Fruit fly (Drosophila melanogaster) whole organism, embryonic: ENCODE data around the gene CG7627.

ENCODE experiments used
- Adf1 ChIP-seq: fragments of 200-800 bp; sonication (Bioruptor generic); IDR thresholded peaks from 2 replicates; pipeline ENCODE4 v1.3.6; 2022; ENCODE audit warnings: missing biosample characterization, missing genetic modification characterization
- Asciz ChIP-seq: fragments of 200-800 bp; sonication (Bioruptor generic); optimal IDR thresholded peaks from 2 replicates; lab custom pipeline; 2017; ENCODE audit warnings: missing biosample characterization, mild to moderate bottlenecking, missing genetic modification characterization, missing genetic modification reagents
- Atf3 ChIP-seq: fragments of 200-800 bp; sonication (Bioruptor generic); optimal IDR thresholded peaks from 3 replicates; lab custom pipeline; 2016; ENCODE audit warnings: missing biosample characterization, missing genetic modification characterization
- CG10366 ChIP-seq: fragments of 200-800 bp; sonication (Bioruptor generic); IDR thresholded peaks from 2 replicates; pipeline ENCODE4 v1.3.6; 2022; ENCODE audit warnings: missing biosample characterization, missing genetic modification characterization
- CG12104 ChIP-seq: fragments of 200-800 bp; sonication (Bioruptor generic); optimal IDR thresholded peaks from 3 replicates; lab custom pipeline; 2016; ENCODE audit warnings: missing biosample characterization, missing genetic modification characterization
- CG12299 ChIP-seq: fragments of 200-800 bp; sonication (Bioruptor generic); optimal IDR thresholded peaks from 2 replicates; lab custom pipeline; 2018; ENCODE audit warnings: missing biosample characterization, mild to moderate bottlenecking, missing genetic modification characterization
- CG14710 ChIP-seq: fragments of 200-800 bp; sonication (Bioruptor generic); optimal IDR thresholded peaks from 3 replicates; lab custom pipeline; 2019; ENCODE audit warnings: missing biosample characterization, mild to moderate bottlenecking, missing genetic modification characterization, moderate library complexity
- CG15269 ChIP-seq: fragments of 200-800 bp; sonication (Bioruptor generic); optimal IDR thresholded peaks from 2 replicates; lab custom pipeline; 2018; ENCODE audit warnings: missing biosample characterization, mild to moderate bottlenecking, missing genetic modification characterization, moderate library complexity
- CG18476 ChIP-seq: fragments of 200-800 bp; sonication (Bioruptor generic); optimal IDR thresholded peaks from 2 replicates; lab custom pipeline; 2016; ENCODE audit warnings: missing biosample characterization, mild to moderate bottlenecking, missing genetic modification characterization
- CG30403 ChIP-seq: fragments of 200-800 bp; sonication (Bioruptor generic); optimal IDR thresholded peaks from 3 replicates; lab custom pipeline; 2016; ENCODE audit warnings: missing biosample characterization, missing genetic modification characterization
- CG3281 ChIP-seq: fragments of 200-800 bp; sonication (Bioruptor generic); optimal IDR thresholded peaks from 3 replicates; lab custom pipeline; 2017; ENCODE audit warnings: missing biosample characterization, mild to moderate bottlenecking, missing genetic modification characterization
- CG34224 ChIP-seq: fragments of 200-800 bp; sonication (Bioruptor generic); IDR thresholded peaks from 3 replicates; pipeline ENCODE4 v1.3.6; 2022; ENCODE audit warnings: missing biosample characterization, missing genetic modification characterization; ENCODE audit not compliant: partially characterized antibody
- CG43689 ChIP-seq: fragments of 200-800 bp; sonication (Bioruptor generic); IDR thresholded peaks from 2 replicates; pipeline ENCODE4 v1.3.6; 2022; ENCODE audit warnings: missing biosample characterization, missing genetic modification characterization
- CG4404 ChIP-seq: fragments of 200-800 bp; sonication (Bioruptor generic); IDR thresholded peaks from 2 replicates; pipeline ENCODE4 v1.3.6; 2022; ENCODE audit warnings: missing biosample characterization, missing genetic modification characterization
- CG5245 ChIP-seq: fragments of 200-800 bp; sonication (Bioruptor generic); optimal IDR thresholded peaks from 3 replicates; lab custom pipeline; 2016; ENCODE audit warnings: missing biosample characterization, missing genetic modification characterization
- CG6683 ChIP-seq: fragments of 200-800 bp; sonication (Bioruptor generic); optimal IDR thresholded peaks from 2 replicates; lab custom pipeline; 2017; ENCODE audit warnings: missing biosample characterization, mild to moderate bottlenecking, missing genetic modification characterization, missing genetic modification reagents
- CG7357 ChIP-seq: fragments of 200-800 bp; sonication (Bioruptor generic); IDR thresholded peaks from 3 replicates; pipeline ENCODE4 v1.3.6; 2022; ENCODE audit warnings: missing biosample characterization, missing genetic modification characterization
- CG7963 ChIP-seq: fragments of 200-800 bp; sonication (Bioruptor generic); IDR thresholded peaks from 3 replicates; pipeline ENCODE4 v1.3.6; 2022; ENCODE audit warnings: missing biosample characterization, missing genetic modification characterization; ENCODE audit not compliant: partially characterized antibody
- CG8281 ChIP-seq: fragments of 200-800 bp; sonication (Bioruptor generic); optimal IDR thresholded peaks from 2 replicates; lab custom pipeline; 2018; ENCODE audit warnings: missing biosample characterization, mild to moderate bottlenecking, missing genetic modification characterization, moderate library complexity
- CG8388 ChIP-seq: fragments of 200-800 bp; sonication (Bioruptor generic); optimal IDR thresholded peaks from 2 replicates; lab custom pipeline; 2019; ENCODE audit warnings: missing biosample characterization, mild to moderate bottlenecking, missing genetic modification characterization, moderate library complexity
- CG8924 ChIP-seq: fragments of 200-800 bp; optimal IDR thresholded peaks from 3 replicates; lab custom pipeline; 2019; ENCODE audit warnings: missing biosample characterization, mild to moderate bottlenecking, missing genetic modification characterization, moderate library complexity
- CG8944 ChIP-seq: fragments of 200-800 bp; sonication (Bioruptor generic); optimal IDR thresholded peaks from 3 replicates; lab custom pipeline; 2016; ENCODE audit warnings: missing biosample characterization, missing genetic modification characterization
- CG9797 ChIP-seq: fragments of 200-800 bp; sonication (Bioruptor generic); optimal IDR thresholded peaks from 3 replicates; lab custom pipeline; 2018; ENCODE audit warnings: missing biosample characterization, mild to moderate bottlenecking, missing genetic modification characterization
- CG9876 ChIP-seq: fragments of 200-800 bp; sonication (Bioruptor generic); optimal IDR thresholded peaks from 2 replicates; lab custom pipeline; 2016; ENCODE audit warnings: missing biosample characterization, missing genetic modification characterization
- CG9932 ChIP-seq: fragments of 200-800 bp; sonication (Bioruptor generic); IDR thresholded peaks from 2 replicates; pipeline ENCODE4 v1.3.6; 2022; ENCODE audit warnings: missing biosample characterization, missing genetic modification characterization
- CHES-1-like ChIP-seq: fragments of 200-800 bp; sonication (Bioruptor generic); optimal IDR thresholded peaks from 2 replicates; lab custom pipeline; 2016; ENCODE audit warnings: missing biosample characterization, missing genetic modification characterization
- Camta ChIP-seq: fragments of 200-800 bp; sonication (Bioruptor generic); optimal IDR thresholded peaks from 2 replicates; lab custom pipeline; 2016; ENCODE audit warnings: missing biosample characterization, missing genetic modification characterization
- CrebB ChIP-seq: fragments of 200-800 bp; sonication (Bioruptor generic); optimal IDR thresholded peaks from 3 replicates; lab custom pipeline; 2018; ENCODE audit warnings: missing biosample characterization, mild to moderate bottlenecking, missing genetic modification characterization
- Dbx ChIP-seq: fragments of 200-800 bp; sonication (Bioruptor generic); IDR thresholded peaks from 3 replicates; pipeline ENCODE4 v1.3.6; 2022; ENCODE audit warnings: missing biosample characterization, missing genetic modification characterization
- Deaf1 ChIP-seq: fragments of 200-800 bp; optimal IDR thresholded peaks from 3 replicates; lab custom pipeline; 2019; ENCODE audit warnings: missing biosample characterization, mild to moderate bottlenecking, missing genetic modification characterization, moderate library complexity
- Hr3 ChIP-seq: fragments of 200-800 bp; sonication (Bioruptor generic); optimal IDR thresholded peaks from 3 replicates; lab custom pipeline; 2016; ENCODE audit warnings: missing biosample characterization, missing genetic modification characterization
- Oaz ChIP-seq: fragments of 200-800 bp; sonication (Bioruptor generic); IDR thresholded peaks from 2 replicates; pipeline ENCODE4 v1.3.6; 2022; ENCODE audit warnings: missing biosample characterization, missing genetic modification characterization
- Oli ChIP-seq: fragments of 200-800 bp; sonication (Bioruptor generic); optimal IDR thresholded peaks from 2 replicates; lab custom pipeline; 2018; ENCODE audit warnings: missing biosample characterization, mild to moderate bottlenecking, missing genetic modification characterization, moderate library complexity
- PHDP ChIP-seq: fragments of 200-800 bp; sonication (Bioruptor generic); optimal IDR thresholded peaks from 3 replicates; lab custom pipeline; 2018; ENCODE audit warnings: missing biosample characterization, mild to moderate bottlenecking, missing genetic modification characterization, moderate library complexity
- abd-A ChIP-seq: fragments of 200-800 bp; sonication (Bioruptor generic); optimal IDR thresholded peaks from 3 replicates; lab custom pipeline; 2019; ENCODE audit warnings: missing biosample characterization, mild to moderate bottlenecking, missing genetic modification characterization, moderate library complexity
- aop ChIP-seq: fragments of 200-800 bp; sonication (Bioruptor generic); IDR thresholded peaks from 2 replicates; pipeline ENCODE4 v1.3.6; 2022; ENCODE audit warnings: missing biosample characterization, missing genetic modification characterization
- chn ChIP-seq: fragments of 200-800 bp; sonication (Bioruptor generic); optimal IDR thresholded peaks from 2 replicates; lab custom pipeline; 2016; ENCODE audit warnings: missing biosample characterization, missing genetic modification characterization
- corto ChIP-seq: fragments of 200-800 bp; sonication (Bioruptor generic); optimal IDR thresholded peaks from 2 replicates; lab custom pipeline; 2016; ENCODE audit warnings: missing biosample characterization, mild to moderate bottlenecking, missing genetic modification characterization, moderate library complexity
- dpn ChIP-seq, 2 experiments: fragments of 200-800 bp; sonication (Bioruptor generic); optimal IDR thresholded peaks; 3 replicates each; lab custom pipeline; 2016; ENCODE audit warnings: missing biosample characterization in 2 of 2, missing genetic modification characterization in 2 of 2
- gem ChIP-seq: fragments of 200-800 bp; sonication (Bioruptor generic); optimal IDR thresholded peaks from 2 replicates; lab custom pipeline; 2019; ENCODE audit warnings: missing biosample characterization, mild to moderate bottlenecking, missing genetic modification characterization, moderate library complexity
- ham ChIP-seq: fragments of 200-800 bp; sonication (Bioruptor generic); IDR thresholded peaks from 2 replicates; pipeline ENCODE4 v1.3.6; 2022; ENCODE audit warnings: missing biosample characterization, missing genetic modification characterization
- luna ChIP-seq: fragments of 200-800 bp; sonication (Bioruptor generic); optimal IDR thresholded peaks from 2 replicates; lab custom pipeline; 2016; ENCODE audit warnings: missing biosample characterization, missing genetic modification characterization
- sd ChIP-seq: fragments of 200-800 bp; sonication (Bioruptor generic); optimal IDR thresholded peaks from 3 replicates; lab custom pipeline; 2018; ENCODE audit warnings: missing biosample characterization, mild to moderate bottlenecking, missing genetic modification characterization, moderate library complexity
- seq ChIP-seq: fragments of 200-800 bp; sonication (Bioruptor generic); IDR thresholded peaks from 2 replicates; pipeline ENCODE4 v1.3.6; 2022; ENCODE audit warnings: missing biosample characterization, missing genetic modification characterization
- slou ChIP-seq: fragments of 200-800 bp; sonication (Bioruptor generic); optimal IDR thresholded peaks from 3 replicates; lab custom pipeline; 2016; ENCODE audit warnings: missing biosample characterization, missing genetic modification characterization
- tll ChIP-seq, 2 experiments: fragments of 200-800 bp in 1 of 2; fragments of >200 bp in 1 of 2; sonication (Bioruptor generic) in 1 of 2; optimal IDR thresholded peaks; 2 replicates each; lab custom pipeline; 2017 to 2019; ENCODE audit warnings: missing biosample characterization in 2 of 2, missing genetic modification characterization in 2 of 2, mild to moderate bottlenecking in 1 of 2, moderate library complexity in 1 of 2
- trem ChIP-seq: fragments of 200-800 bp; optimal IDR thresholded peaks from 3 replicates; lab custom pipeline; 2019; ENCODE audit warnings: missing biosample characterization, mild to moderate bottlenecking, missing genetic modification characterization, moderate library complexity
- unpg ChIP-seq: fragments of 200-800 bp; sonication (Bioruptor generic); optimal IDR thresholded peaks from 3 replicates; lab custom pipeline; 2018; ENCODE audit warnings: missing biosample characterization, mild to moderate bottlenecking, missing genetic modification characterization, moderate library complexity
- vnd ChIP-seq: fragments of 200-800 bp; sonication (Bioruptor generic); IDR thresholded peaks from 3 replicates; pipeline ENCODE4 v1.3.6; 2022; ENCODE audit warnings: missing biosample characterization, missing genetic modification characterization; ENCODE audit not compliant: partially characterized antibody
- wor ChIP-seq: fragments of 200-800 bp; sonication (Bioruptor generic); IDR thresholded peaks from 2 replicates; pipeline ENCODE4 v1.3.6; 2022; ENCODE audit warnings: missing biosample characterization, missing genetic modification characterization

The CG7627 gene

dm6 chr2L:8384108-8384601 is 21.9 kb upstream of the CG7627 start, which contains the start of the genes Dad1 and CG13384 (continued):
- TF ChIP-seq seq (GFP tag; lab: Robert Waterston, UW): peak; percentile 91
- TF ChIP-seq CG12299 (tag; lab: Kevin White, UChicago): peak; percentile 93
- TF ChIP-seq CG15269 (tag; lab: Kevin White, UChicago): peak; percentile 96
- TF ChIP-seq CG3281: peak; percentile 95
- peak; percentile 97 for TF ChIP-seq gem (tag; lab: Kevin White, UChicago)
- peak; percentile 62 to 93 for TF ChIP-seq dpn (GFP tag; optimal IDR thresholded peaks at IDR 0.05; lab: Kevin White, UChicago)
- peak; percentile 93 for TF ChIP-seq Dbx (GFP tag; lab: Robert Waterston, UW)
- TF ChIP-seq CG8388: peak; percentile 90
- peak; percentile 82 for TF ChIP-seq CG8281 (tag; lab: Kevin White, UChicago)
- peak; percentile 88 for TF ChIP-seq slou (GFP tag; lab: Kevin White, UChicago)
- TF ChIP-seq abd-A (tag; lab: Kevin White, UChicago): no peak
- TF ChIP-seq chn (GFP tag; lab: Kevin White, UChicago): peak; percentile 68
- TF ChIP-seq CG7963 (GFP tag; lab: Robert Waterston, UW): no peak
- peak; percentile 91 for TF ChIP-seq CG4404 (GFP tag; lab: Robert Waterston, UW)
- peak; percentile 86 for TF ChIP-seq CG6683 (GFP tag; lab: Kevin White, UChicago)
- TF ChIP-seq luna (GFP tag; lab: Kevin White, UChicago): no peak
- TF ChIP-seq CG5245: peak; percentile 79
- TF ChIP-seq Camta (GFP tag; lab: Kevin White, UChicago): peak; percentile 56
- peak; percentile 96 for TF ChIP-seq CG14710 (tag; lab: Kevin White, UChicago)
- TF ChIP-seq CG8924 (tag; lab: Kevin White, UChicago): peak; percentile 97
- TF ChIP-seq CHES-1-like (GFP tag; lab: Kevin White, UChicago): peak; percentile 54
- peak; percentile 91 for TF ChIP-seq Oli (tag; lab: Kevin White, UChicago)
- TF ChIP-seq Hr3 (GFP tag; lab: Kevin White, UChicago): peak; percentile 92
- TF ChIP-seq CG34224 (GFP tag; lab: Robert Waterston, UW): peak; percentile 35; the same call in 2 of the 3 replicates
- peak; percentile 85 for TF ChIP-seq CG18476 (GFP tag; lab: Kevin White, UChicago)
- TF ChIP-seq CG9797 (GFP tag; lab: Kevin White, UChicago): peak; percentile 69
- TF ChIP-seq Asciz (GFP tag; lab: Kevin White, UChicago): peak; percentile 80
- no peak for TF ChIP-seq sd (tag; lab: Kevin White, UChicago)
- TF ChIP-seq Adf1 (GFP tag; lab: Robert Waterston, UW): peak; percentile 72
- peak; percentile 93 for TF ChIP-seq trem (tag; lab: Kevin White, UChicago)
- TF ChIP-seq Atf3 (GFP tag; lab: Kevin White, UChicago): peak; percentile 16
- TF ChIP-seq CG8944 (GFP tag; lab: Kevin White, UChicago): peak; percentile 39
- TF ChIP-seq CG9932 (GFP tag; lab: Robert Waterston, UW): peak; percentile 97
- TF ChIP-seq wor: peak; percentile 62
- TF ChIP-seq aop (GFP tag; lab: Robert Waterston, UW): no peak
- TF ChIP-seq tll (GFP tag; optimal IDR thresholded peaks at IDR 0.05; lab: Kevin White, UChicago): peak in 1 of 2 experiments; percentile 50
- peak; percentile 96 for TF ChIP-seq CG30403 (GFP tag; lab: Kevin White, UChicago)
- peak; percentile 87 for TF ChIP-seq CG10366
- peak; percentile 74; the same call in 1 of the 2 replicates for TF ChIP-seq ham (GFP tag; lab: Robert Waterston, UW)
- peak; percentile 87 for TF ChIP-seq CG7357
- TF ChIP-seq vnd: no peak
- TF ChIP-seq corto: peak; percentile 86
- peak; percentile 96 for TF ChIP-seq PHDP (tag; lab: Kevin White, UChicago)
- TF ChIP-seq CG12104: peak; percentile 80
- TF ChIP-seq unpg (GFP tag; lab: Kevin White, UChicago): peak; percentile 93
- peak; percentile 83 for TF ChIP-seq CrebB (tag; lab: Kevin White, UChicago)
- TF ChIP-seq CG43689 (GFP tag; lab: Robert Waterston, UW): peak; percentile 72
- peak; percentile 1 for TF ChIP-seq CG9876 (GFP tag; lab: Kevin White, UChicago)
- peak; percentile 74 for TF ChIP-seq Oaz
- peak; percentile 79 for TF ChIP-seq Deaf1 (tag; lab: Kevin White, UChicago)
